Worm (Caenorhabditis elegans) whole organism, L4 larva: ENCODE results near the gene hlh-4.

Source experiments
- D1046.2 ChIP-seq: fragments of 200-800 bp; sonication (Bioruptor generic); IDR thresholded peaks from 2 replicates; pipeline ENCODE4 v1.3.6; 2022; ENCODE audit warnings: missing genetic modification characterization, missing compliant biosample characterization
- F10B5.3 ChIP-seq: sonication (generic microtip); optimal IDR thresholded peaks from 2 replicates; lab custom pipeline; 2016; ENCODE audit warnings: mild to moderate bottlenecking, missing genetic modification characterization, missing compliant biosample characterization
- F37D6.2 ChIP-seq: sonication (generic microtip); optimal IDR thresholded peaks from 2 replicates; lab custom pipeline; 2016; ENCODE audit warnings: mild to moderate bottlenecking, missing genetic modification characterization, missing compliant biosample characterization
- F44E2.7 ChIP-seq: fragments of 200-800 bp; sonication (Bioruptor generic); IDR thresholded peaks from 2 replicates; pipeline ENCODE4 v2.1.2; 2022; ENCODE audit warnings: missing genetic modification characterization, missing compliant biosample characterization
- R02D3.7 ChIP-seq: fragments of 150-350 bp; sonication (generic microtip); optimal IDR thresholded peaks from 3 replicates; lab custom pipeline; 2014; ENCODE audit warnings: missing biosample characterization, missing genetic modification characterization
- T20F7.1 ChIP-seq: fragments of 200-800 bp; sonication (Bioruptor generic); optimal IDR thresholded peaks from 2 replicates; lab custom pipeline; 2018; ENCODE audit warnings: mild to moderate bottlenecking, missing genetic modification characterization, missing compliant biosample characterization
- Y75B8A.6 ChIP-seq: fragments of 200-800 bp; sonication (Bioruptor generic); IDR thresholded peaks from 2 replicates; pipeline ENCODE4 v1.3.6; 2022; ENCODE audit warnings: missing genetic modification reagents, missing genetic modification characterization, missing compliant biosample characterization
- ZK337.2 ChIP-seq: fragments of 200-800 bp; sonication (Bioruptor generic); IDR thresholded peaks from 2 replicates; pipeline ENCODE4 v1.3.6; 2022; ENCODE audit warnings: missing genetic modification reagents, missing genetic modification characterization, missing compliant biosample characterization
- ZK546.5 ChIP-seq, 2 experiments: sonication (generic microtip); optimal IDR thresholded peaks; 2 replicates each; lab custom pipeline; 2017; ENCODE audit warnings: missing biosample characterization in 2 of 2, missing genetic modification characterization in 2 of 2
- aha-1 ChIP-seq: fragments of 150-350 bp; peaks from one replicate; lab custom pipeline; 2014; ENCODE audit warnings: missing biosample characterization, missing genetic modification characterization
- aly-2 ChIP-seq: sonication (generic microtip); optimal IDR thresholded peaks from 2 replicates; lab custom pipeline; 2018; ENCODE audit warnings: missing biosample characterization, missing genetic modification characterization
- ceh-20 ChIP-seq: fragments of 200-800 bp; sonication (Bioruptor generic); IDR thresholded peaks from 2 replicates; pipeline ENCODE4 v1.3.6; 2022; ENCODE audit warnings: missing genetic modification reagents, missing genetic modification characterization, missing compliant biosample characterization
- ceh-28 ChIP-seq: fragments of 150-350 bp; optimal IDR thresholded peaks from 2 replicates; lab custom pipeline; 2014; ENCODE audit warnings: missing biosample characterization, missing genetic modification reagents, missing genetic modification characterization
- ceh-32 ChIP-seq: sonication (generic microtip); optimal IDR thresholded peaks from 2 replicates; lab custom pipeline; 2016; ENCODE audit warnings: mild to moderate bottlenecking, missing genetic modification characterization, missing compliant biosample characterization; ENCODE audit not compliant: poor library complexity
- ceh-62 ChIP-seq: sonication (generic microtip); optimal IDR thresholded peaks from 2 replicates; lab custom pipeline; 2017; ENCODE audit warnings: missing biosample characterization, missing genetic modification characterization
- cey-2 ChIP-seq: sonication (generic microtip); optimal IDR thresholded peaks from 3 replicates; lab custom pipeline; 2017; ENCODE audit warnings: missing genetic modification characterization, mild to moderate bottlenecking, missing compliant biosample characterization, antibody characterized with exemption, borderline replicate concordance; ENCODE audit not compliant: insufficient read depth
- daf-16 ChIP-seq, 3 experiments: sonication (generic microtip); optimal IDR thresholded peaks; 2 replicates each; lab custom pipeline; 2016 to 2017; ENCODE audit warnings: missing genetic modification characterization in 3 of 3, missing genetic modification reagents in 3 of 3, mild to moderate bottlenecking in 2 of 3, missing compliant biosample characterization in 2 of 3, missing biosample characterization in 1 of 3, moderate library complexity in 1 of 3
- dmd-9 ChIP-seq: fragments of 200-800 bp; sonication (Bioruptor generic); IDR thresholded peaks from 2 replicates; pipeline ENCODE4 v1.3.6; 2022; ENCODE audit warnings: missing genetic modification reagents, missing genetic modification characterization, missing compliant biosample characterization
- duxl-1 ChIP-seq: sonication (generic microtip); optimal IDR thresholded peaks from 2 replicates; lab custom pipeline; 2016; ENCODE audit warnings: mild to moderate bottlenecking, missing genetic modification characterization, moderate library complexity, missing compliant biosample characterization; ENCODE audit not compliant: poor library complexity
- dve-1 ChIP-seq: sonication (generic microtip); optimal IDR thresholded peaks from 2 replicates; lab custom pipeline; 2017; ENCODE audit warnings: antibody characterized with exemption, mild to moderate bottlenecking, missing genetic modification characterization, missing compliant biosample characterization; ENCODE audit not compliant: insufficient read depth
- egl-43 ChIP-seq: fragments of 200-800 bp; sonication (Bioruptor generic); IDR thresholded peaks from 2 replicates; pipeline ENCODE4 v1.3.6; 2022; ENCODE audit warnings: missing genetic modification reagents, missing genetic modification characterization, missing compliant biosample characterization
- hlh-11 ChIP-seq: fragments of 200-800 bp; sonication (Bioruptor generic); optimal IDR thresholded peaks from 2 replicates; lab custom pipeline; 2018; ENCODE audit warnings: mild to moderate bottlenecking, missing genetic modification characterization, missing compliant biosample characterization
- jun-1 ChIP-seq: fragments of 150-350 bp; optimal IDR thresholded peaks from 2 replicates; lab custom pipeline; 2014; ENCODE audit warnings: missing biosample characterization, missing genetic modification reagents, missing genetic modification characterization
- lin-13 ChIP-seq: fragments of 150-350 bp; optimal IDR thresholded peaks from 2 replicates; lab custom pipeline; 2014; ENCODE audit warnings: missing biosample characterization, missing genetic modification reagents, missing genetic modification characterization
- lin-29 ChIP-seq: fragments of 200-800 bp; sonication (Bioruptor generic); IDR thresholded peaks from 2 replicates; pipeline ENCODE4 v1.3.6; 2022; ENCODE audit warnings: missing genetic modification reagents, missing genetic modification characterization, missing compliant biosample characterization
- lin-38 ChIP-seq: fragments of 200-800 bp; sonication (Bioruptor generic); IDR thresholded peaks from 2 replicates; pipeline ENCODE4 v1.3.6; 2022; ENCODE audit warnings: missing genetic modification reagents, missing genetic modification characterization, missing compliant biosample characterization
- lin-39 ChIP-seq: fragments of 150-350 bp; optimal IDR thresholded peaks from 2 replicates; lab custom pipeline; 2014; ENCODE audit warnings: missing biosample characterization, missing genetic modification reagents, missing genetic modification characterization
- lsy-2 ChIP-seq, 2 experiments: fragments of 150-350 bp in 1 of 2; sonication (generic microtip) in 1 of 2; optimal IDR thresholded peaks; 2 replicates each; lab custom pipeline; 2014 to 2017; ENCODE audit warnings: missing biosample characterization in 2 of 2, missing genetic modification characterization in 2 of 2
- mep-1 ChIP-seq: fragments of 150-350 bp; sonication (generic microtip); optimal IDR thresholded peaks from 3 replicates; lab custom pipeline; 2014; ENCODE audit warnings: missing biosample characterization, missing genetic modification characterization
- mes-2 ChIP-seq: sonication (generic microtip); optimal IDR thresholded peaks from 2 replicates; lab custom pipeline; 2016; ENCODE audit warnings: missing genotype, mild to moderate bottlenecking, missing genetic modification characterization, missing compliant biosample characterization; ENCODE audit not compliant: poor library complexity, severe bottlenecking
- mxl-3 ChIP-seq: fragments of 200-800 bp; sonication (Bioruptor generic); optimal IDR thresholded peaks from 2 replicates; lab custom pipeline; 2018; ENCODE audit warnings: mild to moderate bottlenecking, missing genetic modification characterization, missing compliant biosample characterization
- nhr-10 ChIP-seq: fragments of 150-350 bp; optimal IDR thresholded peaks from 2 replicates; lab custom pipeline; 2014; ENCODE audit warnings: missing biosample characterization, missing genetic modification characterization
- nhr-102 ChIP-seq: sonication (generic microtip); optimal IDR thresholded peaks from 2 replicates; lab custom pipeline; 2016; ENCODE audit warnings: mild to moderate bottlenecking, missing genetic modification characterization, moderate library complexity, missing compliant biosample characterization
- nhr-11 ChIP-seq: fragments of 150-350 bp; optimal IDR thresholded peaks from 2 replicates; lab custom pipeline; 2014; ENCODE audit warnings: missing biosample characterization, missing genetic modification characterization
- nhr-111 ChIP-seq: fragments of 200-800 bp; sonication (Bioruptor generic); optimal IDR thresholded peaks from 2 replicates; lab custom pipeline; 2018; ENCODE audit warnings: mild to moderate bottlenecking, missing genetic modification characterization, missing compliant biosample characterization
- nhr-28 ChIP-seq: fragments of 150-350 bp; optimal IDR thresholded peaks from 2 replicates; lab custom pipeline; 2014; ENCODE audit warnings: missing biosample characterization, missing genetic modification characterization
- nhr-42 ChIP-seq: fragments of 200-800 bp; sonication (Bioruptor generic); IDR thresholded peaks from 2 replicates; pipeline ENCODE4 v1.3.6; 2022; ENCODE audit warnings: missing genetic modification characterization, missing compliant biosample characterization
- php-3 ChIP-seq: fragments of 200-800 bp; sonication (Bioruptor generic); IDR thresholded peaks from 2 replicates; pipeline ENCODE4 v1.3.6; 2022; ENCODE audit warnings: missing genetic modification reagents, missing genetic modification characterization, missing compliant biosample characterization
- rbr-2 ChIP-seq: sonication (generic microtip); optimal IDR thresholded peaks from 2 replicates; lab custom pipeline; 2016; ENCODE audit warnings: missing genotype, missing genetic modification characterization, missing compliant biosample characterization
- sdz-12 ChIP-seq: fragments of 200-800 bp; sonication (Bioruptor generic); optimal IDR thresholded peaks from 2 replicates; lab custom pipeline; 2018; ENCODE audit warnings: mild to moderate bottlenecking, missing genetic modification characterization, missing compliant biosample characterization
- skn-1 ChIP-seq: fragments of 150-350 bp; optimal IDR thresholded peaks from 2 replicates; lab custom pipeline; 2014; ENCODE audit warnings: missing biosample characterization, missing genetic modification characterization
- snpc-1.2 ChIP-seq: fragments of 200-800 bp; sonication (Bioruptor generic); IDR thresholded peaks from 2 replicates; pipeline ENCODE4 v1.3.6; 2022; ENCODE audit warnings: missing genetic modification reagents, missing genetic modification characterization, missing compliant biosample characterization
- spr-1 ChIP-seq: sonication (generic microtip); optimal IDR thresholded peaks from 2 replicates; lab custom pipeline; 2016; ENCODE audit warnings: mild to moderate bottlenecking, missing genetic modification characterization, missing compliant biosample characterization
- unc-130 ChIP-seq: sonication (generic microtip); optimal IDR thresholded peaks from 2 replicates; lab custom pipeline; 2016; ENCODE audit warnings: missing genetic modification reagents, missing genetic modification characterization, missing compliant biosample characterization
- unc-62 ChIP-seq, 3 experiments: fragments of 150-350 bp in 1 of 3; sonication (generic microtip); optimal IDR thresholded peaks in 2 of 3; peaks in 1 of 3; 1 replicate in 1 of 3; 2 replicates in 2 of 3; lab custom pipeline; 2014 to 2017; ENCODE audit warnings: missing biosample characterization in 3 of 3, missing genetic modification characterization in 3 of 3, missing genetic modification reagents in 3 of 3, missing genotype in 1 of 3
- vab-7 ChIP-seq: fragments of 200-800 bp; sonication (Bioruptor generic); IDR thresholded peaks from 2 replicates; pipeline ENCODE4 v1.3.6; 2022; ENCODE audit warnings: missing genetic modification reagents, missing genetic modification characterization, missing compliant biosample characterization
- zfp-2 ChIP-seq: sonication (generic microtip); optimal IDR thresholded peaks from 2 replicates; lab custom pipeline; 2016; ENCODE audit warnings: mild to moderate bottlenecking, missing genetic modification characterization, missing compliant biosample characterization
- zfp-3 ChIP-seq: fragments of 200-800 bp; sonication (Bioruptor generic); conservative IDR thresholded peaks from 2 replicates; pipeline ENCODE4 v1.3.6; 2022; ENCODE audit warnings: missing genetic modification reagents, missing genetic modification characterization, missing compliant biosample characterization
- zip-2 ChIP-seq: fragments of 150-350 bp; optimal IDR thresholded peaks from 2 replicates; lab custom pipeline; 2014; ENCODE audit warnings: missing biosample characterization, missing genetic modification characterization

The hlh-4 gene

ce11 chrIII:9765465-9765900, 26.6 kb upstream of the hlh-4 start (continued):
- TF ChIP-seq zfp-3 (GFP tag; lab: Robert Waterston, UW) (peak; percentile 99), vab-7 (GFP tag; lab: Robert Waterston, UW) (peak; percentile 89), egl-43 (GFP tag; lab: Robert Waterston, UW) (peak; percentile 98), unc-130 (GFP tag; lab: Kevin White, UChicago) (peak; percentile 1), dmd-9 (GFP tag; lab: Robert Waterston, UW) (peak; percentile 94), F37D6.2 (tag; lab: Kevin White, UChicago) (peak; percentile 95), rbr-2 (tag; lab: Kevin White, UChicago) (peak; percentile 98), spr-1 (tag; lab: Kevin White, UChicago) (peak; percentile 95), ceh-20 (GFP tag; lab: Robert Waterston, UW) (peak; percentile 98), php-3 (GFP tag; lab: Robert Waterston, UW) (peak; percentile 96), unc-62 (GFP tag; optimal IDR thresholded peaks at IDR 0.05 in 1 of 2; lab: Kevin White, UChicago) (peak in 1 of 2 experiments; percentile 100), unc-62 (tag; optimal IDR thresholded peaks at IDR 0.05; lab: Kevin White, UChicago) (no peak), cey-2 (peak; percentile 83), nhr-42 (GFP tag; lab: Robert Waterston, UW) (peak; percentile 97), zfp-2 (tag; lab: Kevin White, UChicago) (peak; percentile 92), T20F7.1 (GFP tag; lab: Kevin White, UChicago) (peak; percentile 92), lin-38 (GFP tag; lab: Robert Waterston, UW) (peak; percentile 94), nhr-11 (peak; percentile 99), mxl-3 (GFP tag; lab: Kevin White, UChicago) (peak; percentile 99), nhr-102 (tag; lab: Kevin White, UChicago) (peak; percentile 98), mes-2 (tag; lab: Kevin White, UChicago) (peak; percentile 95), zip-2 (tag; lab: Kevin White, UChicago) (peak; percentile 82), daf-16 (GFP tag; optimal IDR thresholded peaks at IDR 0.05; lab: Kevin White, UChicago) (peak; percentile 77 to 92), daf-16 (tag; optimal IDR thresholded peaks at IDR 0.05; lab: Kevin White, UChicago) (peak; percentile 91), ceh-62 (tag; lab: Kevin White, UChicago) (no peak), Y75B8A.6 (GFP tag; lab: Robert Waterston, UW) (peak; percentile 95), ZK337.2 (GFP tag; lab: Robert Waterston, UW) (peak; percentile 78; the same call in 1 of the 2 replicates), dve-1 (tag; lab: Kevin White, UChicago) (peak; percentile 99), hlh-11 (tag; lab: Kevin White, UChicago) (peak; percentile 100), mep-1 (tag; lab: Kevin White, UChicago) (peak; percentile 99), aha-1 (tag; lab: Kevin White, UChicago) (peak; percentile 100), lin-39 (peak; percentile 78), F10B5.3 (tag; lab: Kevin White, UChicago) (peak; percentile 91), nhr-10 (peak; percentile 93), sdz-12 (GFP tag; lab: Kevin White, UChicago) (peak; percentile 97), snpc-1.2 (peak; percentile 78), F44E2.7 (GFP tag; lab: Robert Waterston, UW) (peak; percentile 73; the same call in 1 of the 2 replicates), ceh-32 (tag; lab: Kevin White, UChicago) (peak; percentile 75), aly-2 (tag; lab: Kevin White, UChicago) (peak; percentile 36), skn-1 (tag; lab: Kevin White, UChicago) (peak; percentile 71), nhr-28 (tag; lab: Kevin White, UChicago) (peak; percentile 90), ZK546.5 (tag; optimal IDR thresholded peaks at IDR 0.05; lab: Kevin White, UChicago) (peak; percentile 24 to 87), duxl-1 (peak; percentile 96), ceh-28 (no peak), R02D3.7 (tag; lab: Kevin White, UChicago) (no peak), lin-29 (GFP tag; lab: Robert Waterston, UW) (peak; percentile 94), lsy-2 (tag; optimal IDR thresholded peaks at IDR 0.05; lab: Kevin White, UChicago) (peak; percentile 99 to 100), nhr-111 (GFP tag; lab: Kevin White, UChicago) (peak; percentile 99), jun-1 (tag; lab: Kevin White, UChicago) (peak; percentile 95), lin-13 (GFP tag; lab: Kevin White, UChicago) (peak; percentile 91), D1046.2 (peak; percentile 93)
